Worm (Caenorhabditis elegans): ENCODE data around the gene K09F5.6.

DNA sequence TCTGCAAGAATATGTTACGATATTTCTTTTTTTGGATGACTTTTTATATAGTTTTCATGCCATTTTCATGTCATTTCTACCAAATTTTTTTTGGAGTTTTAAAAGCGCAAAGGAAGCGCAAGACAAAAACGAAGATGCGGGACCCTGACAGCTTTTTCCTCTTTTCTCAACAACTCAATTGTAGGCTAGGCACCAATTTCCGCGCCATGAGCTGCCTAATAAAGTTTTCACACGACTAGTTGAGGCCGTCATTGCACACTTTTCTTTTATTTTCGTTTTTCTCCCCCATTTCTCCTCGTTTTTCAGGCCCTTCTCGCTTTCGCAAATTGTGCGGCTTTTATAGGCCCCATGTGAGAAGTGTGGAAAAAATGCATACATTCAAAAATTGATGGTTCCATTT, 39.2 kb upstream of the K09F5.6 start:
- no peak for TF ChIP-seq ama-1 (optimal IDR thresholded peaks at IDR 0.05)
- no peak for TF ChIP-seq ets-7 (tag; optimal IDR thresholded peaks at IDR 0.05)
- no peak for TF ChIP-seq hmg-4 (GFP tag; optimal IDR thresholded peaks at IDR 0.05)
- no peak for TF ChIP-seq tra-4 (tag; optimal IDR thresholded peaks at IDR 0.05)
- TF ChIP-seq aly-1 (tag; optimal IDR thresholded peaks at IDR 0.05): no peak
